Worm (Caenorhabditis elegans) whole organism, L1 larva: ENCODE data around the gene brc-1.
A peak's percentile ranks its signal among the peaks of the same experiment; 100 is the strongest.

Experiments
- C04F5.9 ChIP-seq: sonication (generic microtip); optimal IDR thresholded peaks from 2 replicates; lab custom pipeline; 2016; ENCODE audit warnings: missing genetic modification characterization, missing compliant biosample characterization
- C16A3.4 ChIP-seq: fragments of 150-350 bp; optimal IDR thresholded peaks from 2 replicates; lab custom pipeline; 2014; ENCODE audit warnings: missing biosample characterization, missing genetic modification characterization
- C34B4.2 ChIP-seq: sonication (generic microtip); optimal IDR thresholded peaks from 2 replicates; lab custom pipeline; 2017; ENCODE audit warnings: mild to moderate bottlenecking, missing genetic modification characterization, missing compliant biosample characterization
- Y116A8C.19 ChIP-seq: sonication (generic microtip); optimal IDR thresholded peaks from 2 replicates; lab custom pipeline; 2016; ENCODE audit warnings: missing compliant biosample characterization, missing genetic modification characterization, borderline replicate concordance
- aha-1 ChIP-seq: fragments of 150-350 bp; optimal IDR thresholded peaks from 2 replicates; lab custom pipeline; 2014; ENCODE audit warnings: missing biosample characterization, missing genetic modification characterization
- aly-2 ChIP-seq: fragments of 150-350 bp; optimal IDR thresholded peaks from 2 replicates; lab custom pipeline; 2014; ENCODE audit warnings: missing biosample characterization, missing genetic modification characterization
- ceh-63 ChIP-seq: fragments of 200-800 bp; sonication (Bioruptor generic); optimal IDR thresholded peaks from 2 replicates; lab custom pipeline; 2018; ENCODE audit warnings: mild to moderate bottlenecking, missing genetic modification characterization, missing compliant biosample characterization
- ceh-82 ChIP-seq, 3 experiments: fragments of 150-350 bp in 1 of 3; sonication (generic microtip) in 2 of 3; optimal IDR thresholded peaks; 2 replicates each; lab custom pipeline; 2014 to 2017; ENCODE audit warnings: missing biosample characterization in 3 of 3, missing genetic modification characterization in 3 of 3
- ceh-88 ChIP-seq: fragments of 200-800 bp; sonication (Bioruptor generic); IDR thresholded peaks from 2 replicates; pipeline ENCODE4 v1.3.6; 2022; ENCODE audit warnings: missing genetic modification characterization, missing compliant biosample characterization
- efl-1 ChIP-seq, 4 experiments: fragments of 150-350 bp; optimal IDR thresholded peaks in 3 of 4; peaks in 1 of 4; 1 replicate in 1 of 4; 2 replicates in 3 of 4; lab custom pipeline; 2014; ENCODE audit warnings: missing biosample characterization in 2 of 4, missing genetic modification characterization in 2 of 4, missing genetic modification reagents in 2 of 4
- efl-3 ChIP-seq: fragments of 200-800 bp; sonication (Bioruptor generic); optimal IDR thresholded peaks from 2 replicates; lab custom pipeline; 2018; ENCODE audit warnings: mild to moderate bottlenecking, missing genetic modification characterization, missing compliant biosample characterization
- fkh-4 ChIP-seq: sonication (generic microtip); optimal IDR thresholded peaks from 2 replicates; lab custom pipeline; 2016; ENCODE audit warnings: missing compliant biosample characterization, missing genetic modification characterization, borderline replicate concordance
- grh-1 ChIP-seq: fragments of 200-800 bp; sonication (Bioruptor generic); IDR thresholded peaks from 2 replicates; pipeline ENCODE4 v1.3.6; 2022; ENCODE audit warnings: missing genetic modification reagents, missing genetic modification characterization, missing compliant biosample characterization
- hlh-4 ChIP-seq: sonication (generic microtip); optimal IDR thresholded peaks from 2 replicates; lab custom pipeline; 2016; ENCODE audit warnings: mild to moderate bottlenecking, missing genetic modification characterization, missing compliant biosample characterization
- hpl-2 ChIP-seq: fragments of 150-350 bp; optimal IDR thresholded peaks from 2 replicates; lab custom pipeline; 2014; ENCODE audit warnings: missing biosample characterization, missing genetic modification reagents, missing genetic modification characterization
- irx-1 ChIP-seq: sonication (generic microtip); optimal IDR thresholded peaks from 2 replicates; lab custom pipeline; 2016; ENCODE audit warnings: missing genetic modification characterization, missing compliant biosample characterization
- isw-1 ChIP-seq: fragments of 200-800 bp; sonication (Bioruptor generic); IDR thresholded peaks from 2 replicates; pipeline ENCODE4 v1.3.6; 2022; ENCODE audit warnings: missing genetic modification characterization, missing compliant biosample characterization
- jun-1 ChIP-seq: fragments of 150-350 bp; optimal IDR thresholded peaks from 2 replicates; lab custom pipeline; 2014; ENCODE audit warnings: missing biosample characterization, missing genetic modification reagents, missing genetic modification characterization
- lin-14 ChIP-seq: fragments of 200-800 bp; sonication (Bioruptor generic); optimal IDR thresholded peaks from 2 replicates; lab custom pipeline; 2018; ENCODE audit warnings: mild to moderate bottlenecking, missing genetic modification characterization, moderate library complexity, missing compliant biosample characterization
- lin-35 ChIP-seq, 2 experiments: fragments of 150-350 bp; optimal IDR thresholded peaks; 2 replicates each; lab custom pipeline; 2014; ENCODE audit warnings: missing biosample characterization in 2 of 2, missing genetic modification characterization in 2 of 2, missing genetic modification reagents in 2 of 2
- lin-39 ChIP-seq: fragments of 150-350 bp; optimal IDR thresholded peaks from 2 replicates; lab custom pipeline; 2014; ENCODE audit warnings: missing biosample characterization, missing genetic modification reagents, missing genetic modification characterization
- lsy-2 ChIP-seq, 2 experiments: fragments of 150-350 bp; optimal IDR thresholded peaks; 2 replicates each; lab custom pipeline; 2014; ENCODE audit warnings: missing biosample characterization in 2 of 2, missing genetic modification characterization in 2 of 2
- mab-9 ChIP-seq: fragments of 200-800 bp; sonication (Bioruptor generic); IDR thresholded peaks from 2 replicates; pipeline ENCODE4 v1.3.6; 2022; ENCODE audit warnings: missing genetic modification reagents, missing genetic modification characterization, missing compliant biosample characterization
- mdl-1 ChIP-seq, 2 experiments: fragments of 150-350 bp; optimal IDR thresholded peaks; 2 replicates each; lab custom pipeline; 2014 to 2017; ENCODE audit warnings: missing biosample characterization in 2 of 2, missing genetic modification characterization in 2 of 2, inconsistent platforms in 1 of 2
- mef-2 ChIP-seq: fragments of 150-350 bp; optimal IDR thresholded peaks from 2 replicates; lab custom pipeline; 2014; ENCODE audit warnings: missing biosample characterization, missing genetic modification characterization
- mep-1 ChIP-seq: fragments of 150-350 bp; optimal IDR thresholded peaks from 2 replicates; lab custom pipeline; 2014; ENCODE audit warnings: missing biosample characterization, missing genetic modification characterization
- nhr-19 ChIP-seq: fragments of 200-800 bp; sonication (Bioruptor generic); conservative IDR thresholded peaks from 2 replicates; pipeline ENCODE4 v1.3.6; 2022; ENCODE audit warnings: missing genetic modification characterization, missing compliant biosample characterization
- nhr-237 ChIP-seq: fragments of 150-350 bp; optimal IDR thresholded peaks from 2 replicates; lab custom pipeline; 2014; ENCODE audit warnings: missing biosample characterization, missing genetic modification characterization
- nhr-76 ChIP-seq: sonication (generic microtip); optimal IDR thresholded peaks from 2 replicates; lab custom pipeline; 2017; ENCODE audit warnings: missing biosample characterization, missing genetic modification characterization
- nhr-77 ChIP-seq: fragments of 150-350 bp; optimal IDR thresholded peaks from 2 replicates; lab custom pipeline; 2014; ENCODE audit warnings: missing biosample characterization, missing genetic modification characterization
- nhr-85 ChIP-seq: sonication (generic microtip); peaks from one replicate; lab custom pipeline; 2016; ENCODE audit warnings: missing genetic modification characterization, inconsistent platforms, missing compliant biosample characterization
- nhr-90 ChIP-seq: sonication (generic microtip); optimal IDR thresholded peaks from 2 replicates; lab custom pipeline; 2016; ENCODE audit warnings: mild to moderate bottlenecking, missing genetic modification characterization, missing compliant biosample characterization; ENCODE audit not compliant: poor library complexity
- pax-3 ChIP-seq: fragments of 200-800 bp; sonication (Bioruptor generic); optimal IDR thresholded peaks from 2 replicates; lab custom pipeline; 2018; ENCODE audit warnings: mild to moderate bottlenecking, missing genetic modification characterization, moderate library complexity, missing compliant biosample characterization
- pqm-1 ChIP-seq: sonication (generic microtip); optimal IDR thresholded peaks from 3 replicates; lab custom pipeline; 2017; ENCODE audit warnings: missing biosample characterization, missing genetic modification characterization
- rnt-1 ChIP-seq: sonication (generic microtip); optimal IDR thresholded peaks from 2 replicates; lab custom pipeline; 2016; ENCODE audit warnings: mild to moderate bottlenecking, missing genetic modification characterization, moderate library complexity, missing compliant biosample characterization
- skn-1 ChIP-seq: fragments of 150-350 bp; optimal IDR thresholded peaks from 2 replicates; lab custom pipeline; 2014; ENCODE audit warnings: missing biosample characterization, missing genetic modification characterization
- snpc-4 ChIP-seq: fragments of 150-350 bp; optimal IDR thresholded peaks from 2 replicates; lab custom pipeline; 2014; ENCODE audit warnings: missing biosample characterization, missing genetic modification characterization
- snu-23 ChIP-seq: sonication (generic microtip); optimal IDR thresholded peaks from 2 replicates; lab custom pipeline; 2016; ENCODE audit warnings: missing genetic modification characterization, missing compliant biosample characterization
- tlp-1 ChIP-seq: fragments of 150-350 bp; optimal IDR thresholded peaks from 2 replicates; lab custom pipeline; 2014; ENCODE audit warnings: missing biosample characterization, missing genetic modification characterization
- unc-130 ChIP-seq: fragments of 150-350 bp; optimal IDR thresholded peaks from 2 replicates; lab custom pipeline; 2017; ENCODE audit warnings: missing biosample characterization, missing genetic modification characterization, inconsistent platforms
- unc-62 ChIP-seq: fragments of 150-350 bp; optimal IDR thresholded peaks from 2 replicates; lab custom pipeline; 2014; ENCODE audit warnings: missing biosample characterization, missing genetic modification reagents, missing genetic modification characterization
- unc-98 ChIP-seq: fragments of 200-800 bp; sonication (Bioruptor generic); IDR thresholded peaks from 2 replicates; pipeline ENCODE4 v1.3.6; 2022; ENCODE audit warnings: missing genetic modification characterization, missing compliant biosample characterization
- vab-15 ChIP-seq: sonication (generic microtip); optimal IDR thresholded peaks from 2 replicates; lab custom pipeline; 2017; ENCODE audit warnings: missing genotype, mild to moderate bottlenecking, missing genetic modification characterization, missing compliant biosample characterization
- zag-1 ChIP-seq: fragments of 150-350 bp; optimal IDR thresholded peaks from 2 replicates; lab custom pipeline; 2014; ENCODE audit warnings: missing biosample characterization, missing genetic modification characterization
- ztf-11 ChIP-seq, 2 experiments: sonication (generic microtip); optimal IDR thresholded peaks; 2 replicates each; lab custom pipeline; 2016 to 2017; ENCODE audit warnings: missing genetic modification characterization in 2 of 2, missing biosample characterization in 1 of 2, missing compliant biosample characterization in 1 of 2

Gene brc-1

ce11 chrIII:3831798-3832197 is 31.0 kb downstream of the brc-1 start:
- no peak for TF ChIP-seq nhr-237
- TF ChIP-seq efl-3 (GFP tag; lab: Kevin White, UChicago), result no peak
- TF ChIP-seq pqm-1 (tag; lab: Kevin White, UChicago), result no peak
- no peak for TF ChIP-seq rnt-1 (tag; lab: Kevin White, UChicago)
- TF ChIP-seq nhr-77 (tag; lab: Kevin White, UChicago), result no peak
- no peak for TF ChIP-seq mdl-1 (tag; optimal IDR thresholded peaks at IDR 0.05; lab: Kevin White, UChicago)
- no peak for TF ChIP-seq hlh-4 (tag; lab: Kevin White, UChicago)

- no peak for TF ChIP-seq efl-1 (optimal IDR thresholded peaks at IDR 0.05; lab: Kevin White, UChicago)
- peak in 1 of 2 experiments; percentile 43 for TF ChIP-seq efl-1 (GFP tag; optimal IDR thresholded peaks at IDR 0.05 in 1 of 2; lab: Kevin White, UChicago)
- TF ChIP-seq C04F5.9 (tag; lab: Kevin White, UChicago), result no peak
Observed at ce11 chrIII:3831381-3831780, 31.4 kb downstream of the brc-1 start, which contains the start of gene C36A4.10. Gene C36A4.10 (minus strand): TSS chrIII:3831481.

- TF ChIP-seq grh-1 (GFP tag; lab: Robert Waterston, UW) (no peak), irx-1 (no peak), Y116A8C.19 (no peak), unc-62 (GFP tag; lab: Kevin White, UChicago) (no peak), snpc-4 (tag; lab: Kevin White, UChicago) (no peak), jun-1 (tag; lab: Kevin White, UChicago) (no peak), zag-1 (tag; lab: Kevin White, UChicago) (no peak), lin-39 (tag; lab: Kevin White, UChicago) (no peak), mab-9 (GFP tag; lab: Robert Waterston, UW) (no peak), lsy-2 (tag; optimal IDR thresholded peaks at IDR 0.05; lab: Kevin White, UChicago) (no peak), mef-2 (tag; lab: Kevin White, UChicago) (no peak), hpl-2 (GFP tag; lab: Kevin White, UChicago) (no peak), C16A3.4 (tag; lab: Kevin White, UChicago) (no peak), lin-35 (GFP tag; optimal IDR thresholded peaks at IDR 0.05; lab: Kevin White, UChicago) (no peak), nhr-19 (no peak), vab-15 (tag; lab: Kevin White, UChicago) (no peak), tlp-1 (tag; lab: Kevin White, UChicago) (no peak), pqm-1 (tag; lab: Kevin White, UChicago) (no peak)
Observed at ce11 chrIII:3829105-3829504, 33.7 kb downstream of the brc-1 start, which contains the start of gene cnnm-5. Gene cnnm-5 (minus strand): TSS chrIII:3829205.

ce11 chrIII:3821969-3822453 is 40.8 kb downstream of the brc-1 start, which contains the start of gene amx-1:
Gene amx-1 (plus strand): TSS chrIII:3822403.
- TF ChIP-seq rnt-1 (tag; lab: Kevin White, UChicago) (peak; percentile 47), efl-1 (optimal IDR thresholded peaks at IDR 0.05; lab: Kevin White, UChicago) (peak in 1 of 2 experiments; percentile 1), efl-1 (GFP tag; optimal IDR thresholded peaks at IDR 0.05 in 1 of 2; lab: Kevin White, UChicago) (no peak), zag-1 (tag; lab: Kevin White, UChicago) (no peak), snu-23 (GFP tag; lab: Kevin White, UChicago) (peak; percentile 22)

ce11 chrIII:3820134-3820533 is 42.6 kb downstream of the brc-1 start:
- TF ChIP-seq nhr-76 (tag; lab: Kevin White, UChicago) (no peak), pax-3 (tag; lab: Kevin White, UChicago) (no peak), aly-2 (tag; lab: Kevin White, UChicago) (peak; percentile 27), aha-1 (tag; lab: Kevin White, UChicago) (no peak), nhr-85 (tag; lab: Kevin White, UChicago) (peak; percentile 77), mef-2 (tag; lab: Kevin White, UChicago) (no peak), unc-130 (no peak), ceh-63 (GFP tag; lab: Kevin White, UChicago) (no peak), C16A3.4 (tag; lab: Kevin White, UChicago) (peak; percentile 48), ztf-11 (tag; optimal IDR thresholded peaks at IDR 0.05; lab: Kevin White, UChicago) (peak in 1 of 2 experiments; percentile 36), C34B4.2 (tag; lab: Kevin White, UChicago) (no peak), skn-1 (tag; lab: Kevin White, UChicago) (peak; percentile 61), unc-98 (GFP tag; lab: Robert Waterston, UW) (no peak), ceh-88 (GFP tag; lab: Robert Waterston, UW) (no peak), lin-14 (peak; percentile 92), efl-3 (GFP tag; lab: Kevin White, UChicago) (no peak), isw-1 (GFP tag; lab: Robert Waterston, UW) (peak; percentile 42; the same call in 1 of the 2 replicates), mep-1 (peak; percentile 83), nhr-90 (tag; lab: Kevin White, UChicago) (peak; percentile 34), ceh-82 (tag; optimal IDR thresholded peaks at IDR 0.05; lab: Kevin White, UChicago) (peak; percentile 28 to 69 (median 35)), fkh-4 (tag; lab: Kevin White, UChicago) (no peak)
